Worm (Caenorhabditis elegans) whole organism, L4 larva: ENCODE data around the gene R13H4.2.

Experiments
- D1046.2 ChIP-seq: fragments of 200-800 bp; sonication (Bioruptor generic); IDR thresholded peaks from 2 replicates; pipeline ENCODE4 v1.3.6; 2022; ENCODE audit warnings: missing genetic modification characterization, missing compliant biosample characterization
- Y48G9A.11 ChIP-seq: fragments of 200-800 bp; sonication (Bioruptor generic); IDR thresholded peaks from 2 replicates; pipeline ENCODE4 v1.3.6; 2022; ENCODE audit warnings: missing genetic modification reagents, missing genetic modification characterization, missing compliant biosample characterization
- Y5F2A.4 ChIP-seq: fragments of 200-800 bp; sonication (Bioruptor generic); optimal IDR thresholded peaks from 2 replicates; lab custom pipeline; 2018; ENCODE audit warnings: mild to moderate bottlenecking, missing genetic modification characterization, missing compliant biosample characterization
- ZK337.2 ChIP-seq: fragments of 200-800 bp; sonication (Bioruptor generic); IDR thresholded peaks from 2 replicates; pipeline ENCODE4 v1.3.6; 2022; ENCODE audit warnings: missing genetic modification reagents, missing genetic modification characterization, missing compliant biosample characterization
- ZK546.5 ChIP-seq, 2 experiments: sonication (generic microtip); optimal IDR thresholded peaks; 2 replicates each; lab custom pipeline; 2017; ENCODE audit warnings: missing biosample characterization in 2 of 2, missing genetic modification characterization in 2 of 2
- aha-1 ChIP-seq: fragments of 150-350 bp; peaks from one replicate; lab custom pipeline; 2014; ENCODE audit warnings: missing biosample characterization, missing genetic modification characterization
- arid-1 ChIP-seq: fragments of 200-800 bp; sonication (Bioruptor generic); conservative IDR thresholded peaks from 2 replicates; pipeline ENCODE4 v1.3.6; 2022; ENCODE audit warnings: missing genetic modification reagents, missing genetic modification characterization, missing compliant biosample characterization
- ceh-32 ChIP-seq: sonication (generic microtip); optimal IDR thresholded peaks from 2 replicates; lab custom pipeline; 2016; ENCODE audit warnings: mild to moderate bottlenecking, missing genetic modification characterization, missing compliant biosample characterization; ENCODE audit not compliant: poor library complexity
- ctbp-1 ChIP-seq: fragments of 200-800 bp; sonication (Bioruptor generic); IDR thresholded peaks from 2 replicates; pipeline ENCODE4 v1.3.6; 2022; ENCODE audit warnings: missing genetic modification reagents, missing genetic modification characterization, missing compliant biosample characterization
- daf-16 ChIP-seq, 3 experiments: sonication (generic microtip); optimal IDR thresholded peaks; 2 replicates each; lab custom pipeline; 2016 to 2017; ENCODE audit warnings: missing genetic modification characterization in 3 of 3, missing genetic modification reagents in 3 of 3, mild to moderate bottlenecking in 2 of 3, missing compliant biosample characterization in 2 of 3, missing biosample characterization in 1 of 3, moderate library complexity in 1 of 3
- daf-8 ChIP-seq: fragments of 200-800 bp; sonication (Bioruptor generic); IDR thresholded peaks from 2 replicates; pipeline ENCODE4 v1.3.6; 2022; ENCODE audit warnings: missing genetic modification characterization, missing compliant biosample characterization
- dmd-6 ChIP-seq: fragments of 200-800 bp; sonication (Bioruptor generic); IDR thresholded peaks from 2 replicates; pipeline ENCODE4 v1.3.6; 2022; ENCODE audit warnings: missing genetic modification reagents, missing genetic modification characterization, missing compliant biosample characterization
- dmd-8 ChIP-seq: fragments of 200-800 bp; sonication (Bioruptor generic); IDR thresholded peaks from 2 replicates; pipeline ENCODE4 v1.3.6; 2022; ENCODE audit warnings: missing genetic modification characterization, missing compliant biosample characterization
- dmd-9 ChIP-seq: fragments of 200-800 bp; sonication (Bioruptor generic); IDR thresholded peaks from 2 replicates; pipeline ENCODE4 v1.3.6; 2022; ENCODE audit warnings: missing genetic modification reagents, missing genetic modification characterization, missing compliant biosample characterization
- dpl-1 ChIP-seq: fragments of 150-350 bp; optimal IDR thresholded peaks from 2 replicates; lab custom pipeline; 2014; ENCODE audit warnings: missing biosample characterization, missing genetic modification reagents, missing genetic modification characterization
- duxl-1 ChIP-seq: sonication (generic microtip); optimal IDR thresholded peaks from 2 replicates; lab custom pipeline; 2016; ENCODE audit warnings: mild to moderate bottlenecking, missing genetic modification characterization, moderate library complexity, missing compliant biosample characterization; ENCODE audit not compliant: poor library complexity
- egl-27 ChIP-seq: sonication (generic microtip); optimal IDR thresholded peaks from 3 replicates; lab custom pipeline; 2017; ENCODE audit warnings: missing biosample characterization, missing genetic modification reagents, missing genetic modification characterization
- egl-43 ChIP-seq: fragments of 200-800 bp; sonication (Bioruptor generic); IDR thresholded peaks from 2 replicates; pipeline ENCODE4 v1.3.6; 2022; ENCODE audit warnings: missing genetic modification reagents, missing genetic modification characterization, missing compliant biosample characterization
- fkh-10 ChIP-seq: fragments of 150-350 bp; optimal IDR thresholded peaks from 2 replicates; lab custom pipeline; 2014; ENCODE audit warnings: missing biosample characterization, missing genetic modification reagents, missing genetic modification characterization
- hif-1 ChIP-seq, 2 experiments: sonication (generic microtip); optimal IDR thresholded peaks; 2 replicates each; lab custom pipeline; 2016 to 2017; ENCODE audit warnings: missing compliant biosample characterization in 2 of 2, missing genetic modification characterization in 2 of 2, missing genetic modification reagents in 2 of 2, missing genotype in 2 of 2, mild to moderate bottlenecking in 1 of 2
- hlh-30 ChIP-seq: sonication (generic microtip); optimal IDR thresholded peaks from 2 replicates; lab custom pipeline; 2017; ENCODE audit warnings: antibody characterized with exemption, mild to moderate bottlenecking, missing genetic modification characterization, missing compliant biosample characterization; ENCODE audit not compliant: insufficient read depth
- lin-1 ChIP-seq: fragments of 200-800 bp; sonication (Bioruptor generic); IDR thresholded peaks from 2 replicates; pipeline ENCODE4 v1.3.6; 2022; ENCODE audit warnings: missing genetic modification reagents, missing genetic modification characterization, missing compliant biosample characterization
- lin-15B ChIP-seq: fragments of 150-350 bp; sonication (generic microtip); optimal IDR thresholded peaks from 3 replicates; lab custom pipeline; 2014; ENCODE audit warnings: missing biosample characterization, missing genetic modification characterization
- lin-29 ChIP-seq: fragments of 200-800 bp; sonication (Bioruptor generic); IDR thresholded peaks from 2 replicates; pipeline ENCODE4 v1.3.6; 2022; ENCODE audit warnings: missing genetic modification reagents, missing genetic modification characterization, missing compliant biosample characterization
- lin-38 ChIP-seq: fragments of 200-800 bp; sonication (Bioruptor generic); IDR thresholded peaks from 2 replicates; pipeline ENCODE4 v1.3.6; 2022; ENCODE audit warnings: missing genetic modification reagents, missing genetic modification characterization, missing compliant biosample characterization
- lsy-2 ChIP-seq, 2 experiments: fragments of 150-350 bp in 1 of 2; sonication (generic microtip) in 1 of 2; optimal IDR thresholded peaks; 2 replicates each; lab custom pipeline; 2014 to 2017; ENCODE audit warnings: missing biosample characterization in 2 of 2, missing genetic modification characterization in 2 of 2
- madf-5 ChIP-seq, 2 experiments: fragments of 200-800 bp; sonication (Bioruptor generic); IDR thresholded peaks; 2 replicates each; pipeline ENCODE4 v1.3.6; 2022; ENCODE audit warnings: missing compliant biosample characterization in 2 of 2, missing genetic modification characterization in 2 of 2
- madf-9 ChIP-seq: fragments of 200-800 bp; sonication (Bioruptor generic); conservative IDR thresholded peaks from 2 replicates; pipeline ENCODE4 v1.3.6; 2022; ENCODE audit warnings: missing genetic modification reagents, missing genetic modification characterization, missing compliant biosample characterization
- mdl-1 ChIP-seq, 2 experiments: fragments of 150-350 bp in 1 of 2; sonication (generic microtip) in 1 of 2; optimal IDR thresholded peaks; 2 replicates each; lab custom pipeline; 2014 to 2017; ENCODE audit warnings: missing biosample characterization in 2 of 2, missing genetic modification characterization in 2 of 2
- mdt-29 ChIP-seq: fragments of 200-800 bp; sonication (Bioruptor generic); IDR thresholded peaks from 2 replicates; pipeline ENCODE4 v1.3.6; 2022; ENCODE audit warnings: missing genetic modification reagents, missing genetic modification characterization, missing compliant biosample characterization
- nhr-11 ChIP-seq: fragments of 150-350 bp; optimal IDR thresholded peaks from 2 replicates; lab custom pipeline; 2014; ENCODE audit warnings: missing biosample characterization, missing genetic modification characterization
- nhr-237 ChIP-seq: sonication (generic microtip); optimal IDR thresholded peaks from 2 replicates; lab custom pipeline; 2017; ENCODE audit warnings: missing biosample characterization, missing genetic modification characterization
- nhr-41 ChIP-seq: fragments of 200-800 bp; sonication (Bioruptor generic); IDR thresholded peaks from 2 replicates; pipeline ENCODE4 v1.3.6; 2022; ENCODE audit warnings: missing genetic modification reagents, missing genetic modification characterization, missing compliant biosample characterization
- nhr-48 ChIP-seq: sonication (generic microtip); optimal IDR thresholded peaks from 2 replicates; lab custom pipeline; 2016; ENCODE audit warnings: mild to moderate bottlenecking, missing genetic modification characterization, missing compliant biosample characterization
- nhr-6 ChIP-seq: fragments of 150-350 bp; optimal IDR thresholded peaks from 2 replicates; lab custom pipeline; 2014; ENCODE audit warnings: missing biosample characterization, missing genetic modification characterization
- rbr-2 ChIP-seq: sonication (generic microtip); optimal IDR thresholded peaks from 2 replicates; lab custom pipeline; 2016; ENCODE audit warnings: missing genotype, missing genetic modification characterization, missing compliant biosample characterization
- set-16 ChIP-seq: fragments of 200-800 bp; sonication (Bioruptor generic); IDR thresholded peaks from 2 replicates; pipeline ENCODE4 v1.3.6; 2022; ENCODE audit warnings: missing genetic modification reagents, missing genetic modification characterization, missing compliant biosample characterization
- snpc-1.2 ChIP-seq: fragments of 200-800 bp; sonication (Bioruptor generic); IDR thresholded peaks from 2 replicates; pipeline ENCODE4 v1.3.6; 2022; ENCODE audit warnings: missing genetic modification reagents, missing genetic modification characterization, missing compliant biosample characterization
- snpc-4 ChIP-seq: fragments of 150-350 bp; optimal IDR thresholded peaks from 2 replicates; lab custom pipeline; 2014; ENCODE audit warnings: missing biosample characterization, missing genetic modification characterization
- spr-3 ChIP-seq: fragments of 200-800 bp; sonication (Bioruptor generic); optimal IDR thresholded peaks from 2 replicates; lab custom pipeline; 2018; ENCODE audit warnings: mild to moderate bottlenecking, missing genetic modification characterization, missing compliant biosample characterization
- tag-97 ChIP-seq: fragments of 200-800 bp; sonication (Bioruptor generic); IDR thresholded peaks from 2 replicates; pipeline ENCODE4 v1.3.6; 2022; ENCODE audit warnings: missing genetic modification characterization, missing compliant biosample characterization
- unc-62 ChIP-seq, 3 experiments: fragments of 150-350 bp in 1 of 3; sonication (generic microtip); optimal IDR thresholded peaks in 2 of 3; peaks in 1 of 3; 1 replicate in 1 of 3; 2 replicates in 2 of 3; lab custom pipeline; 2014 to 2017; ENCODE audit warnings: missing biosample characterization in 3 of 3, missing genetic modification characterization in 3 of 3, missing genetic modification reagents in 3 of 3, missing genotype in 1 of 3
- zfp-3 ChIP-seq: fragments of 200-800 bp; sonication (Bioruptor generic); conservative IDR thresholded peaks from 2 replicates; pipeline ENCODE4 v1.3.6; 2022; ENCODE audit warnings: missing genetic modification reagents, missing genetic modification characterization, missing compliant biosample characterization
- zip-2 ChIP-seq: fragments of 150-350 bp; optimal IDR thresholded peaks from 2 replicates; lab custom pipeline; 2014; ENCODE audit warnings: missing biosample characterization, missing genetic modification characterization
- ztf-11 ChIP-seq: fragments of 150-350 bp; optimal IDR thresholded peaks from 2 replicates; lab custom pipeline; 2014; ENCODE audit warnings: missing biosample characterization, missing genetic modification characterization

The R13H4.2 gene

ce11 chrV:11823978-11824377 lies 12.2 kb upstream of the R13H4.2 start (continued):
- TF ChIP-seq set-16 (GFP tag; lab: Robert Waterston, UW), result no peak
- TF ChIP-seq snpc-1.2 (GFP tag; lab: Robert Waterston, UW), result no peak
- peak in 1 of 2 experiments; percentile 93 for TF ChIP-seq unc-62 (GFP tag; optimal IDR thresholded peaks at IDR 0.05 in 1 of 2; lab: Kevin White, UChicago)
- no peak for TF ChIP-seq unc-62 (tag; optimal IDR thresholded peaks at IDR 0.05; lab: Kevin White, UChicago)
- TF ChIP-seq mdt-29 (GFP tag; lab: Robert Waterston, UW), result peak; percentile 90
- peak; percentile 35 for TF ChIP-seq dpl-1 (GFP tag; lab: Kevin White, UChicago)
- no peak for TF ChIP-seq ztf-11 (tag; lab: Kevin White, UChicago)
- no peak for TF ChIP-seq D1046.2 (GFP tag; lab: Robert Waterston, UW)
- no peak for TF ChIP-seq madf-5 (GFP tag; IDR thresholded peaks at IDR 0.05; lab: Robert Waterston, UW)
- TF ChIP-seq aha-1 (tag; lab: Kevin White, UChicago), result peak; percentile 99
- TF ChIP-seq lin-1 (GFP tag; lab: Robert Waterston, UW), result peak; percentile 72; the same call in 1 of the 2 replicates
- TF ChIP-seq lsy-2 (tag; optimal IDR thresholded peaks at IDR 0.05; lab: Kevin White, UChicago), result peak in 1 of 2 experiments; percentile 76

- TF ChIP-seq dmd-8 (GFP tag; lab: Robert Waterston, UW) (no peak), spr-3 (no peak), lsy-2 (tag; optimal IDR thresholded peaks at IDR 0.05; lab: Kevin White, UChicago) (peak in 1 of 2 experiments; percentile 2), dmd-6 (GFP tag; lab: Robert Waterston, UW) (peak; percentile 34), daf-16 (GFP tag; optimal IDR thresholded peaks at IDR 0.05; lab: Kevin White, UChicago) (no peak), daf-16 (tag; optimal IDR thresholded peaks at IDR 0.05; lab: Kevin White, UChicago) (peak; percentile 51), egl-43 (no peak), aha-1 (tag; lab: Kevin White, UChicago) (no peak), nhr-237 (tag; lab: Kevin White, UChicago) (no peak), mdt-29 (GFP tag; lab: Robert Waterston, UW) (no peak), nhr-48 (tag; lab: Kevin White, UChicago) (no peak), ZK546.5 (tag; optimal IDR thresholded peaks at IDR 0.05; lab: Kevin White, UChicago) (no peak), madf-5 (GFP tag; IDR thresholded peaks at IDR 0.05; lab: Robert Waterston, UW) (no peak), ceh-32 (tag; lab: Kevin White, UChicago) (no peak), D1046.2 (GFP tag; lab: Robert Waterston, UW) (no peak), lin-15B (tag; lab: Kevin White, UChicago) (no peak), Y5F2A.4 (GFP tag; lab: Kevin White, UChicago) (no peak), duxl-1 (tag; lab: Kevin White, UChicago) (no peak), egl-27 (tag; lab: Kevin White, UChicago) (no peak), zfp-3 (no peak), madf-9 (GFP tag; lab: Robert Waterston, UW) (no peak), mdl-1 (tag; optimal IDR thresholded peaks at IDR 0.05; lab: Kevin White, UChicago) (no peak), dmd-9 (GFP tag; lab: Robert Waterston, UW) (no peak), nhr-6 (tag; lab: Kevin White, UChicago) (no peak), rbr-2 (tag; lab: Kevin White, UChicago) (no peak), lin-38 (GFP tag; lab: Robert Waterston, UW) (peak; percentile 17; the same call in 1 of the 2 replicates), snpc-4 (tag; lab: Kevin White, UChicago) (no peak), hif-1 (tag; optimal IDR thresholded peaks at IDR 0.05; lab: Kevin White, UChicago) (no peak), zip-2 (tag; lab: Kevin White, UChicago) (no peak), Y48G9A.11 (GFP tag; lab: Robert Waterston, UW) (0 out of 2 replicates have a peak, but pooled peaks have one; percentile 9), arid-1 (GFP tag; lab: Robert Waterston, UW) (no peak), ztf-11 (tag; lab: Kevin White, UChicago) (no peak), hlh-30 (tag; lab: Kevin White, UChicago) (no peak), tag-97 (GFP tag; lab: Robert Waterston, UW) (no peak), nhr-11 (tag; lab: Kevin White, UChicago) (no peak), fkh-10 (no peak), lin-29 (GFP tag; lab: Robert Waterston, UW) (no peak), nhr-41 (no peak), ZK337.2 (GFP tag; lab: Robert Waterston, UW) (no peak), daf-8 (GFP tag; lab: Robert Waterston, UW) (no peak), ctbp-1 (GFP tag; lab: Robert Waterston, UW) (no peak)
Observed at ce11 chrV:11825662-11826061, 10.5 kb upstream of the R13H4.2 start, which contains the start of gene D2023.4. TSS of gene D2023.4 (minus strand) at chrV:11825762.
